Worm (Caenorhabditis elegans) whole organism, mixed stage, embryonic: Measurements from ENCODE around the gene myo-2.

Source experiments
- blmp-1 ChIP-seq: fragments of 150-350 bp; optimal IDR thresholded peaks from 2 replicates; lab custom pipeline; 2014; ENCODE audit warnings: missing biosample characterization, missing genetic modification characterization
- ceh-39 ChIP-seq: fragments of 150-350 bp; optimal IDR thresholded peaks from 2 replicates; lab custom pipeline; 2014; ENCODE audit warnings: missing biosample characterization, missing genetic modification characterization
- lin-13 ChIP-seq: fragments of 150-350 bp; optimal IDR thresholded peaks from 2 replicates; lab custom pipeline; 2014; ENCODE audit warnings: missing biosample characterization, missing genetic modification characterization
- nhr-237 ChIP-seq: fragments of 150-350 bp; optimal IDR thresholded peaks from 2 replicates; lab custom pipeline; 2014; ENCODE audit warnings: missing biosample characterization, missing genetic modification characterization
- nhr-28 ChIP-seq: fragments of 150-350 bp; optimal IDR thresholded peaks from 2 replicates; lab custom pipeline; 2014; ENCODE audit warnings: missing biosample characterization, missing genetic modification characterization
- nhr-76 ChIP-seq: sonication (generic microtip); optimal IDR thresholded peaks from 2 replicates; lab custom pipeline; 2017; ENCODE audit warnings: missing biosample characterization, missing genetic modification characterization
- snpc-4 ChIP-seq: fragments of 150-350 bp; optimal IDR thresholded peaks from 2 replicates; lab custom pipeline; 2014; ENCODE audit warnings: missing biosample characterization, missing genetic modification characterization
- sptf-1 ChIP-seq: sonication (generic microtip); optimal IDR thresholded peaks from 2 replicates; lab custom pipeline; 2017; ENCODE audit warnings: mild to moderate bottlenecking, missing genetic modification characterization, moderate library complexity, missing compliant biosample characterization
- unc-62 ChIP-seq: fragments of 150-350 bp; optimal IDR thresholded peaks from 2 replicates; lab custom pipeline; 2014; ENCODE audit warnings: missing biosample characterization, missing genetic modification reagents, missing genetic modification characterization
- ztf-11 ChIP-seq: fragments of 150-350 bp; optimal IDR thresholded peaks from 2 replicates; lab custom pipeline; 2014; ENCODE audit warnings: missing biosample characterization, missing genetic modification characterization

ce11 chrX:12451258-12451657 is 16.6 kb upstream of the myo-2 start:
- TF ChIP-seq nhr-76 (tag; lab: Kevin White, UChicago) (no peak), nhr-28 (tag; lab: Kevin White, UChicago) (no peak), ztf-11 (no peak), snpc-4 (tag; lab: Kevin White, UChicago) (no peak), ceh-39 (tag; lab: Kevin White, UChicago) (no peak), blmp-1 (tag; lab: Kevin White, UChicago) (no peak), unc-62 (GFP tag; lab: Kevin White, UChicago) (no peak), lin-13 (tag; lab: Kevin White, UChicago) (no peak), sptf-1 (tag; lab: Kevin White, UChicago) (no peak), nhr-237 (no peak)
